Fruit fly (Drosophila melanogaster) whole organism, embryonic: ENCODE data around the gene Exo70.

Experiments used
- CG10274 ChIP-seq: fragments of 200-800 bp; sonication (Bioruptor generic); optimal IDR thresholded peaks from 3 replicates; lab custom pipeline; 2017; ENCODE audit warnings: missing biosample characterization, mild to moderate bottlenecking, missing genetic modification characterization
- CG12236 ChIP-seq: fragments of 200-800 bp; sonication (Bioruptor generic); optimal IDR thresholded peaks from 2 replicates; lab custom pipeline; 2016; ENCODE audit warnings: missing biosample characterization, missing genetic modification characterization
- CG12659 ChIP-seq: fragments of 200-800 bp; sonication (Bioruptor generic); optimal IDR thresholded peaks from 3 replicates; lab custom pipeline; 2017; ENCODE audit warnings: mild to moderate bottlenecking, missing biosample characterization, missing genetic modification reagents, missing genetic modification characterization
- CG12769 ChIP-seq: fragments of 200-800 bp; sonication (Bioruptor generic); optimal IDR thresholded peaks from 2 replicates; lab custom pipeline; 2019; ENCODE audit warnings: missing biosample characterization, mild to moderate bottlenecking, missing genetic modification characterization, moderate library complexity
- CG14441 ChIP-seq: fragments of 200-800 bp; sonication (Bioruptor generic); IDR thresholded peaks from 2 replicates; pipeline ENCODE4 v1.3.6; 2022; ENCODE audit warnings: missing biosample characterization, missing genetic modification characterization
- CG1792 ChIP-seq: fragments of 200-800 bp; sonication (Bioruptor generic); optimal IDR thresholded peaks from 2 replicates; lab custom pipeline; 2016; ENCODE audit warnings: missing biosample characterization, missing genetic modification characterization
- CG2875 ChIP-seq: fragments of 200-800 bp; sonication (Bioruptor generic); optimal IDR thresholded peaks from 2 replicates; lab custom pipeline; 2017; ENCODE audit warnings: missing biosample characterization, mild to moderate bottlenecking, missing genetic modification characterization, missing genetic modification reagents
- CG30020 ChIP-seq: fragments of 200-800 bp; optimal IDR thresholded peaks from 2 replicates; lab custom pipeline; 2019; ENCODE audit warnings: missing biosample characterization, mild to moderate bottlenecking, missing genetic modification characterization, moderate library complexity
- CG33213 ChIP-seq: fragments of 200-800 bp; sonication (Bioruptor generic); optimal IDR thresholded peaks from 3 replicates; lab custom pipeline; 2016; ENCODE audit warnings: missing biosample characterization, missing genetic modification characterization
- CG4282 ChIP-seq: fragments of 200-800 bp; sonication (Bioruptor generic); optimal IDR thresholded peaks from 2 replicates; lab custom pipeline; 2016; ENCODE audit warnings: missing biosample characterization, missing genetic modification characterization
- CG6272 ChIP-seq: fragments of 200-800 bp; sonication (Bioruptor generic); IDR thresholded peaks from 2 replicates; pipeline ENCODE4 v1.3.6; 2022; ENCODE audit warnings: missing biosample characterization, missing genetic modification characterization
- CG7745 ChIP-seq: fragments of 200-800 bp; sonication (Bioruptor generic); optimal IDR thresholded peaks from 2 replicates; lab custom pipeline; 2018; ENCODE audit warnings: missing biosample characterization, mild to moderate bottlenecking, missing genetic modification characterization, moderate library complexity
- CG8944 ChIP-seq: fragments of 200-800 bp; sonication (Bioruptor generic); optimal IDR thresholded peaks from 3 replicates; lab custom pipeline; 2016; ENCODE audit warnings: missing biosample characterization, missing genetic modification characterization
- CG9876 ChIP-seq: fragments of 200-800 bp; sonication (Bioruptor generic); optimal IDR thresholded peaks from 2 replicates; lab custom pipeline; 2016; ENCODE audit warnings: missing biosample characterization, missing genetic modification characterization
- D ChIP-seq, 2 experiments: fragments of 200-800 bp in 1 of 2; fragments of >200 bp in 1 of 2; sonication (Bioruptor generic) in 1 of 2; optimal IDR thresholded peaks; 2 replicates in 1 of 2; 3 replicates in 1 of 2; lab custom pipeline; 2017; ENCODE audit warnings: mild to moderate bottlenecking in 1 of 2, missing biosample characterization in 1 of 2, missing genetic modification characterization in 1 of 2, missing genetic modification reagents in 1 of 2
- D19A ChIP-seq: fragments of 200-800 bp; optimal IDR thresholded peaks from 3 replicates; lab custom pipeline; 2019; ENCODE audit warnings: missing biosample characterization, mild to moderate bottlenecking, missing genetic modification characterization, moderate library complexity
- Dek ChIP-seq: fragments of 200-800 bp; sonication (Bioruptor generic); optimal IDR thresholded peaks from 3 replicates; lab custom pipeline; 2019; ENCODE audit warnings: missing biosample characterization, mild to moderate bottlenecking, missing genetic modification characterization, moderate library complexity
- Drgx ChIP-seq: fragments of 200-800 bp; sonication (Bioruptor generic); IDR thresholded peaks from 2 replicates; pipeline ENCODE4 v1.3.6; 2022; ENCODE audit warnings: missing biosample characterization, missing genetic modification characterization
- Ets65A ChIP-seq: fragments of 200-800 bp; sonication (Bioruptor generic); peaks from one replicate; lab custom pipeline; 2016; ENCODE audit warnings: missing biosample characterization, missing genetic modification characterization
- GATAe ChIP-seq: fragments of 200-800 bp; sonication (Bioruptor generic); conservative IDR thresholded peaks from 2 replicates; pipeline ENCODE4 v1.3.6; 2022; ENCODE audit warnings: missing biosample characterization, missing genetic modification characterization
- Kr ChIP-seq: fragments of 200-800 bp; sonication (Bioruptor generic); optimal IDR thresholded peaks from 2 replicates; lab custom pipeline; 2017; ENCODE audit warnings: missing biosample characterization, mild to moderate bottlenecking, missing genetic modification characterization
- MESR4 ChIP-seq: fragments of 200-800 bp; sonication (Bioruptor generic); optimal IDR thresholded peaks from 2 replicates; lab custom pipeline; 2018; ENCODE audit warnings: missing biosample characterization, mild to moderate bottlenecking, missing genetic modification characterization, moderate library complexity
- NFAT ChIP-seq: fragments of 200-800 bp; sonication (Bioruptor generic); IDR thresholded peaks from 2 replicates; pipeline ENCODE4 v1.3.6; 2022; ENCODE audit warnings: missing biosample characterization, missing genetic modification characterization
- Neu2 ChIP-seq: fragments of 200-800 bp; sonication (Bioruptor generic); optimal IDR thresholded peaks from 3 replicates; lab custom pipeline; 2016; ENCODE audit warnings: missing biosample characterization, missing genetic modification characterization, borderline replicate concordance
- Oli ChIP-seq: fragments of 200-800 bp; sonication (Bioruptor generic); optimal IDR thresholded peaks from 2 replicates; lab custom pipeline; 2018; ENCODE audit warnings: missing biosample characterization, mild to moderate bottlenecking, missing genetic modification characterization, moderate library complexity
- PHDP ChIP-seq: fragments of 200-800 bp; sonication (Bioruptor generic); optimal IDR thresholded peaks from 3 replicates; lab custom pipeline; 2018; ENCODE audit warnings: missing biosample characterization, mild to moderate bottlenecking, missing genetic modification characterization, moderate library complexity
- Sox102F ChIP-seq: fragments of 200-800 bp; sonication (Bioruptor generic); optimal IDR thresholded peaks from 2 replicates; lab custom pipeline; 2018; ENCODE audit warnings: missing biosample characterization, mild to moderate bottlenecking, missing genetic modification characterization, moderate library complexity
- Sry-δ ChIP-seq: fragments of 200-800 bp; sonication (Bioruptor generic); optimal IDR thresholded peaks from 2 replicates; lab custom pipeline; 2016; ENCODE audit warnings: missing biosample characterization, missing genetic modification characterization
- Ssrp ChIP-seq: fragments of 200-800 bp; sonication (Bioruptor generic); optimal IDR thresholded peaks from 2 replicates; lab custom pipeline; 2018; ENCODE audit warnings: missing biosample characterization, mild to moderate bottlenecking, missing genetic modification characterization, moderate library complexity
- TFAM ChIP-seq: fragments of 200-800 bp; sonication (Bioruptor generic); optimal IDR thresholded peaks from 2 replicates; lab custom pipeline; 2017; ENCODE audit warnings: missing biosample characterization, missing genetic modification characterization, inconsistent platforms
- ab ChIP-seq: fragments of 200-800 bp; sonication (Bioruptor generic); optimal IDR thresholded peaks from 2 replicates; lab custom pipeline; 2016; ENCODE audit warnings: missing biosample characterization, missing genetic modification characterization
- ac ChIP-seq: fragments of 200-800 bp; sonication (Bioruptor generic); optimal IDR thresholded peaks from 3 replicates; lab custom pipeline; 2017; ENCODE audit warnings: missing biosample characterization, mild to moderate bottlenecking, missing genetic modification characterization
- bab2 ChIP-seq: fragments of 200-800 bp; sonication (Bioruptor generic); optimal IDR thresholded peaks from 2 replicates; lab custom pipeline; 2016; ENCODE audit warnings: missing biosample characterization, missing genetic modification characterization
- bsh ChIP-seq, 2 experiments: fragments of 200-800 bp; sonication (Bioruptor generic); optimal IDR thresholded peaks; 2 replicates each; lab custom pipeline; 2017 to 2018; ENCODE audit warnings: mild to moderate bottlenecking in 2 of 2, missing biosample characterization in 2 of 2, missing genetic modification characterization in 2 of 2, moderate library complexity in 1 of 2
- chif ChIP-seq, 2 experiments: fragments of 200-800 bp; sonication (Bioruptor generic); optimal IDR thresholded peaks; 3 replicates each; lab custom pipeline; 2016; ENCODE audit warnings: missing biosample characterization in 2 of 2, missing genetic modification characterization in 2 of 2
- croc ChIP-seq: fragments of 200-800 bp; sonication (Bioruptor generic); conservative IDR thresholded peaks from 3 replicates; pipeline ENCODE4 v1.3.6; 2022; ENCODE audit warnings: missing biosample characterization, missing genetic modification characterization
- dimm ChIP-seq: fragments of 200-800 bp; sonication (Bioruptor generic); IDR thresholded peaks from 2 replicates; pipeline ENCODE4 v1.3.6; 2022; ENCODE audit warnings: missing biosample characterization, missing genetic modification characterization
- disco-r ChIP-seq: fragments of 200-800 bp; sonication (Bioruptor generic); optimal IDR thresholded peaks from 2 replicates; lab custom pipeline; 2016; ENCODE audit warnings: missing biosample characterization, missing genetic modification characterization
- fd3F ChIP-seq: fragments of 200-800 bp; sonication (Bioruptor generic); optimal IDR thresholded peaks from 2 replicates; lab custom pipeline; 2018; ENCODE audit warnings: missing biosample characterization, mild to moderate bottlenecking, missing genetic modification characterization, moderate library complexity
- fru ChIP-seq: fragments of >200 bp; optimal IDR thresholded peaks from 2 replicates; lab custom pipeline; 2017
- fu2 ChIP-seq: fragments of 200-800 bp; sonication (Bioruptor generic); optimal IDR thresholded peaks from 2 replicates; lab custom pipeline; 2016; ENCODE audit warnings: missing biosample characterization, missing genetic modification characterization
- her ChIP-seq: fragments of 200-800 bp; sonication (Bioruptor generic); optimal IDR thresholded peaks from 2 replicates; lab custom pipeline; 2016; ENCODE audit warnings: missing biosample characterization, missing genetic modification characterization
- inv ChIP-seq: fragments of 200-800 bp; sonication (Bioruptor generic); IDR thresholded peaks from 2 replicates; pipeline ENCODE4 v1.3.6; 2022; ENCODE audit warnings: missing biosample characterization, missing genetic modification characterization; ENCODE audit not compliant: partially characterized antibody
- peb ChIP-seq: fragments of 200-800 bp; sonication (Bioruptor generic); IDR thresholded peaks from 2 replicates; pipeline ENCODE4 v1.3.6; 2022; ENCODE audit warnings: missing biosample characterization, missing genetic modification characterization
- phol ChIP-seq: fragments of 200-800 bp; sonication (Bioruptor generic); optimal IDR thresholded peaks from 3 replicates; lab custom pipeline; 2018; ENCODE audit warnings: missing biosample characterization, mild to moderate bottlenecking, missing genetic modification characterization, moderate library complexity
- pum ChIP-seq: fragments of 200-800 bp; sonication (Bioruptor generic); optimal IDR thresholded peaks from 2 replicates; lab custom pipeline; 2016; ENCODE audit warnings: missing biosample characterization, missing genetic modification characterization
- sob ChIP-seq: fragments of 200-800 bp; sonication (Bioruptor generic); IDR thresholded peaks from 2 replicates; pipeline ENCODE4 v1.3.6; 2022; ENCODE audit warnings: missing biosample characterization, missing genetic modification characterization
- ssp ChIP-seq: fragments of 200-800 bp; sonication (Bioruptor generic); IDR thresholded peaks from 2 replicates; pipeline ENCODE4 v1.3.6; 2022; ENCODE audit warnings: missing biosample characterization, missing genetic modification characterization
- ttk ChIP-seq: fragments of 200-800 bp; sonication (Bioruptor generic); IDR thresholded peaks from 2 replicates; pipeline ENCODE4 v2.1.2; 2022; ENCODE audit warnings: missing biosample characterization, missing genetic modification characterization
- zen ChIP-seq: fragments of 200-800 bp; sonication (Bioruptor generic); optimal IDR thresholded peaks from 3 replicates; lab custom pipeline; 2018; ENCODE audit warnings: missing biosample characterization, mild to moderate bottlenecking, missing genetic modification characterization, moderate library complexity

Gene Exo70

dm6 chr3L:8398763-8399445 is 12.7 kb upstream of the Exo70 start (continued):
- TF ChIP-seq D (optimal IDR thresholded peaks at IDR 0.05; lab: Kevin White, UChicago) = no peak
- no peak for TF ChIP-seq D (GFP tag; optimal IDR thresholded peaks at IDR 0.05; lab: Kevin White, UChicago)
- TF ChIP-seq CG6272 (GFP tag; lab: Robert Waterston, UW) = peak; percentile 31; the same call in 1 of the 2 replicates
- no peak for TF ChIP-seq PHDP (tag; lab: Kevin White, UChicago)
- TF ChIP-seq phol (tag; lab: Kevin White, UChicago) = peak; percentile 38
- no peak for TF ChIP-seq CG30020
- TF ChIP-seq ttk (GFP tag; lab: Robert Waterston, UW) = no peak
- no peak for TF ChIP-seq inv (GFP tag; lab: Robert Waterston, UW)
- no peak for TF ChIP-seq CG12769 (tag; lab: Kevin White, UChicago)
- TF ChIP-seq Dek (tag; lab: Kevin White, UChicago) = no peak
- no peak for TF ChIP-seq TFAM (GFP tag; lab: Kevin White, UChicago)
- TF ChIP-seq NFAT = no peak
- no peak for TF ChIP-seq Neu2 (GFP tag; lab: Kevin White, UChicago)
- peak; percentile 73 for TF ChIP-seq Drgx (GFP tag; lab: Robert Waterston, UW)
- TF ChIP-seq ssp (GFP tag; lab: Robert Waterston, UW) = no peak
- TF ChIP-seq Oli (tag; lab: Kevin White, UChicago) = no peak
- no peak for TF ChIP-seq CG12659 (GFP tag; lab: Kevin White, UChicago)
- TF ChIP-seq ab = no peak
- no peak for TF ChIP-seq ac
- TF ChIP-seq Sox102F (GFP tag; lab: Kevin White, UChicago) = peak; percentile 58
- TF ChIP-seq bsh (GFP tag; optimal IDR thresholded peaks at IDR 0.05; lab: Kevin White, UChicago) = peak in 1 of 2 experiments; percentile 45
- no peak for TF ChIP-seq GATAe
- TF ChIP-seq CG9876 (GFP tag; lab: Kevin White, UChicago) = no peak
- no peak for TF ChIP-seq MESR4
- no peak for TF ChIP-seq CG7745
- TF ChIP-seq CG14441 (GFP tag; lab: Robert Waterston, UW) = peak; percentile 68
- no peak for TF ChIP-seq CG12236 (GFP tag; lab: Kevin White, UChicago)
- TF ChIP-seq fru (lab: Kevin White, UChicago) = no peak
- no peak for TF ChIP-seq fu2 (GFP tag; lab: Kevin White, UChicago)
- TF ChIP-seq CG8944 (GFP tag; lab: Kevin White, UChicago) = peak; percentile 10
- TF ChIP-seq her (GFP tag; lab: Kevin White, UChicago) = no peak
- TF ChIP-seq CG1792 (GFP tag; lab: Kevin White, UChicago) = no peak
- TF ChIP-seq D19A = no peak
- TF ChIP-seq sob (GFP tag; lab: Robert Waterston, UW) = 0 out of 2 replicates have a peak, but pooled peaks have one; percentile 23
- no peak for TF ChIP-seq CG10274 (GFP tag; lab: Kevin White, UChicago)
- TF ChIP-seq croc (GFP tag; lab: Robert Waterston, UW) = no peak
- TF ChIP-seq CG2875 (GFP tag; lab: Kevin White, UChicago) = no peak
- no peak for TF ChIP-seq fd3F
- no peak for TF ChIP-seq dimm
- peak; percentile 38 for TF ChIP-seq Ssrp
- peak; percentile 27 for TF ChIP-seq pum (GFP tag; lab: Kevin White, UChicago)
- peak; percentile 12 for TF ChIP-seq bab2 (GFP tag; lab: Kevin White, UChicago)
- peak; percentile 14 to 43 for TF ChIP-seq chif (GFP tag; optimal IDR thresholded peaks at IDR 0.05; lab: Kevin White, UChicago)
- peak; percentile 8 for TF ChIP-seq CG33213 (GFP tag; lab: Kevin White, UChicago)
- no peak for TF ChIP-seq Sry-δ (GFP tag; lab: Kevin White, UChicago)
- no peak for TF ChIP-seq Ets65A
- no peak for TF ChIP-seq Kr
- no peak for TF ChIP-seq CG4282 (GFP tag; lab: Kevin White, UChicago)
- TF ChIP-seq disco-r (GFP tag; lab: Kevin White, UChicago) = no peak
- peak; percentile 21 for TF ChIP-seq zen (tag; lab: Kevin White, UChicago)
- 0 out of 2 replicates have a peak, but pooled peaks have one; percentile 7 for TF ChIP-seq peb
